Worm (Caenorhabditis elegans): Measurements from ENCODE around the gene phf-15.

ce11 chrIII:3370054-3370453 is 47.4 kb downstream of the phf-15 start, which contains the start of gene prk-2:
- TF ChIP-seq snpc-4 (tag; optimal IDR thresholded peaks at IDR 0.05), result no peak
- TF ChIP-seq daf-12 (tag; optimal IDR thresholded peaks at IDR 0.05), result no peak
- no peak for TF ChIP-seq aly-2 (tag; optimal IDR thresholded peaks at IDR 0.05)

Measured in whole organism, L4 larva.